Worm (Caenorhabditis elegans) whole organism, midembryonic: ENCODE results near the gene tmem-258.

Source experiments
- cog-1 ChIP-seq: sonication (generic microtip); optimal IDR thresholded peaks from 2 replicates; lab custom pipeline; 2016; ENCODE audit warnings: missing genetic modification characterization, missing compliant biosample characterization
- flt-1 ChIP-seq: fragments of 200-800 bp; sonication (Bioruptor generic); IDR thresholded peaks from 2 replicates; pipeline ENCODE4 v1.3.6; 2022; ENCODE audit warnings: missing genetic modification characterization, missing compliant biosample characterization
- med-1 ChIP-seq: sonication (generic microtip); optimal IDR thresholded peaks from 2 replicates; lab custom pipeline; 2017; ENCODE audit warnings: missing genetic modification characterization, mild to moderate bottlenecking, missing compliant biosample characterization, antibody characterized with exemption, missing genetic modification reagents; ENCODE audit not compliant: insufficient read depth
- ref-1 ChIP-seq: fragments of 200-800 bp; sonication (Bioruptor generic); conservative IDR thresholded peaks from 2 replicates; pipeline ENCODE4 v1.3.6; 2022; ENCODE audit warnings: missing genetic modification reagents, missing genetic modification characterization, missing compliant biosample characterization
- tab-1 ChIP-seq: fragments of 200-800 bp; sonication (Bioruptor generic); IDR thresholded peaks from 2 replicates; pipeline ENCODE4 v1.3.6; 2022; ENCODE audit warnings: missing genetic modification characterization, missing compliant biosample characterization
- ztf-23 ChIP-seq: fragments of 200-800 bp; sonication (Bioruptor generic); IDR thresholded peaks from 2 replicates; pipeline ENCODE4 v1.3.6; 2022; ENCODE audit warnings: missing genetic modification reagents, missing genetic modification characterization, missing compliant biosample characterization
- ztf-29 ChIP-seq: fragments of 200-800 bp; sonication (Bioruptor generic); IDR thresholded peaks from 2 replicates; pipeline ENCODE4 v1.3.6; 2022; ENCODE audit warnings: missing genetic modification reagents, missing genetic modification characterization, missing compliant biosample characterization

ce11 chrV:7054598-7054997 is 8.4 kb upstream of the tmem-258 start, which contains the start of gene spig-8:
- TF ChIP-seq med-1 (GFP tag; lab: Kevin White, UChicago) (no peak), cog-1 (tag; lab: Kevin White, UChicago) (no peak), ref-1 (GFP tag; lab: Robert Waterston, UW) (no peak), flt-1 (no peak), ztf-29 (GFP tag; lab: Robert Waterston, UW) (no peak), tab-1 (no peak), ztf-23 (GFP tag; lab: Robert Waterston, UW) (no peak)
